Worm (Caenorhabditis elegans): ENCODE data around the gene npr-24.

DNA sequence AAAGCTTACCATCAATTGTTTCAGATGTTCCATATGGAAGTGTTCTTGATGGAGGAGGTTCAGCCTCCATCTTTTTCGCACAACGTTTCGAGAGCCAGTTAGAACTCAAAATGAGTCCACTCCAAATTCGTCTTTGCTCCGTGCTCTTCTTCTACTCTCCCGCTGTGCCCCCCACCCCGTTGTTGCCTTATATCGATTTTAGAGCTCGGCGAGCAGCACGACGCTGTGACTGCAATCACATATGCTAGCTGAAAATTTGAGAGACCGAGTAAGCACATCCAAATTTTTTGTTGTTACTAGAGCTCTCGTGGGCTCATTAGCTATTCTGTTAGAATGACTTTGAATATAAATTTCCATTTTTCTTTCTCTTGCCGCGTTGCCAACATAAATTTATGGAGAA is 21.8 kb downstream of the npr-24 start, which contains the start of gene slc-17.1:
- TF ChIP-seq elt-1 (tag; optimal IDR thresholded peaks at IDR 0.05) (no peak), R02D3.7 (tag; optimal IDR thresholded peaks at IDR 0.05) (no peak), ceh-16 (tag; optimal IDR thresholded peaks at IDR 0.05) (no peak), lin-39 (tag; optimal IDR thresholded peaks at IDR 0.05) (no peak), ZK546.5 (tag; optimal IDR thresholded peaks at IDR 0.05) (no peak), unc-55 (GFP tag; optimal IDR thresholded peaks at IDR 0.05) (peak; percentile 2), nhr-12 (tag; optimal IDR thresholded peaks at IDR 0.05) (no peak), nhr-11 (tag; optimal IDR thresholded peaks at IDR 0.05) (no peak), elt-3 (tag; optimal IDR thresholded peaks at IDR 0.05) (no peak), unc-39 (tag; optimal IDR thresholded peaks at IDR 0.05) (no peak)

Measured in whole organism, L2 larva.